Fruit fly (Drosophila melanogaster) whole organism, embryonic: Measurements from ENCODE around the gene Shmt.

ENCODE experiments used
- Asciz ChIP-seq: fragments of 200-800 bp; sonication (Bioruptor generic); optimal IDR thresholded peaks from 2 replicates; lab custom pipeline; 2017; ENCODE audit warnings: missing biosample characterization, mild to moderate bottlenecking, missing genetic modification characterization, missing genetic modification reagents
- BtbVII ChIP-seq: fragments of 200-800 bp; sonication (Bioruptor generic); optimal IDR thresholded peaks from 3 replicates; lab custom pipeline; 2017; ENCODE audit warnings: missing biosample characterization, mild to moderate bottlenecking, missing genetic modification characterization
- CG11093 ChIP-seq: fragments of 200-800 bp; sonication (Bioruptor generic); IDR thresholded peaks from 3 replicates; pipeline ENCODE4 v1.3.6; 2022; ENCODE audit warnings: missing biosample characterization, missing genetic modification characterization
- CG12155 ChIP-seq: fragments of 200-800 bp; sonication (Bioruptor generic); optimal IDR thresholded peaks from 3 replicates; lab custom pipeline; 2016; ENCODE audit warnings: missing biosample characterization, missing genetic modification characterization
- CG13296 ChIP-seq: fragments of 200-800 bp; sonication (Bioruptor generic); optimal IDR thresholded peaks from 3 replicates; lab custom pipeline; 2018; ENCODE audit warnings: missing biosample characterization, mild to moderate bottlenecking, missing genetic modification characterization
- CG14667 ChIP-seq: fragments of 200-800 bp; sonication (Bioruptor generic); IDR thresholded peaks from 2 replicates; pipeline ENCODE4 v1.3.6; 2022; ENCODE audit warnings: missing biosample characterization, missing genetic modification characterization
- CG15011 ChIP-seq: fragments of 200-800 bp; sonication (Bioruptor generic); optimal IDR thresholded peaks from 3 replicates; lab custom pipeline; 2018; ENCODE audit warnings: missing biosample characterization, mild to moderate bottlenecking, missing genetic modification characterization
- CG15269 ChIP-seq: fragments of 200-800 bp; sonication (Bioruptor generic); optimal IDR thresholded peaks from 2 replicates; lab custom pipeline; 2018; ENCODE audit warnings: missing biosample characterization, mild to moderate bottlenecking, missing genetic modification characterization, moderate library complexity
- CG16813 ChIP-seq: fragments of 200-800 bp; sonication (Bioruptor generic); IDR thresholded peaks from 3 replicates; pipeline ENCODE4 v1.3.6; 2022; ENCODE audit warnings: missing biosample characterization, missing genetic modification characterization; ENCODE audit not compliant: partially characterized antibody
- CG17361 ChIP-seq: fragments of 200-800 bp; sonication (Bioruptor generic); IDR thresholded peaks from 3 replicates; pipeline ENCODE4 v1.3.6; 2022; ENCODE audit warnings: missing biosample characterization, missing genetic modification characterization
- CG18619 ChIP-seq: fragments of 200-800 bp; sonication (Bioruptor generic); optimal IDR thresholded peaks from 3 replicates; lab custom pipeline; 2017; ENCODE audit warnings: missing biosample characterization, mild to moderate bottlenecking, missing genetic modification characterization
- CG2116 ChIP-seq: fragments of 200-800 bp; sonication (Bioruptor generic); optimal IDR thresholded peaks from 3 replicates; lab custom pipeline; 2018; ENCODE audit warnings: missing biosample characterization, mild to moderate bottlenecking, missing genetic modification characterization
- CG2202 ChIP-seq: fragments of 200-800 bp; sonication (Bioruptor generic); optimal IDR thresholded peaks from 2 replicates; lab custom pipeline; 2018; ENCODE audit warnings: missing biosample characterization, mild to moderate bottlenecking, missing genetic modification characterization
- CG3281 ChIP-seq: fragments of 200-800 bp; sonication (Bioruptor generic); optimal IDR thresholded peaks from 3 replicates; lab custom pipeline; 2017; ENCODE audit warnings: missing biosample characterization, mild to moderate bottlenecking, missing genetic modification characterization
- CG33557 ChIP-seq: fragments of 200-800 bp; sonication (Bioruptor generic); optimal IDR thresholded peaks from 2 replicates; lab custom pipeline; 2019; ENCODE audit warnings: missing biosample characterization, mild to moderate bottlenecking, missing genetic modification characterization, moderate library complexity
- CG34422 ChIP-seq: fragments of 200-800 bp; sonication (Bioruptor generic); IDR thresholded peaks from 3 replicates; pipeline ENCODE4 v1.3.6; 2022; ENCODE audit warnings: missing biosample characterization, missing genetic modification characterization
- CG4617 ChIP-seq: fragments of 200-800 bp; sonication (Bioruptor generic); optimal IDR thresholded peaks from 3 replicates; lab custom pipeline; 2016; ENCODE audit warnings: missing biosample characterization, missing genetic modification characterization, borderline replicate concordance
- CG6813 ChIP-seq: fragments of 200-800 bp; sonication (Bioruptor generic); optimal IDR thresholded peaks from 2 replicates; lab custom pipeline; 2017; ENCODE audit warnings: missing biosample characterization, missing genetic modification characterization, mild to moderate bottlenecking, moderate library complexity, missing genetic modification reagents
- CG6854 ChIP-seq: fragments of 200-800 bp; sonication (Bioruptor generic); optimal IDR thresholded peaks from 3 replicates; lab custom pipeline; 2017; ENCODE audit warnings: missing biosample characterization, mild to moderate bottlenecking, missing genetic modification characterization
- CG7839 ChIP-seq: fragments of 200-800 bp; sonication (Bioruptor generic); optimal IDR thresholded peaks from 3 replicates; lab custom pipeline; 2018; ENCODE audit warnings: missing biosample characterization, mild to moderate bottlenecking, missing genetic modification characterization, moderate library complexity
- Dad ChIP-seq: fragments of 200-800 bp; sonication (Bioruptor generic); optimal IDR thresholded peaks from 3 replicates; lab custom pipeline; 2016; ENCODE audit warnings: missing biosample characterization, missing genetic modification characterization
- Dip2 ChIP-seq: fragments of 200-800 bp; sonication (Bioruptor generic); IDR thresholded peaks from 2 replicates; pipeline ENCODE4 v1.3.6; 2022; ENCODE audit warnings: missing biosample characterization, missing genetic modification characterization
- Doc2 ChIP-seq: fragments of 200-800 bp; sonication (Bioruptor generic); IDR thresholded peaks from 2 replicates; pipeline ENCODE4 v1.3.6; 2022; ENCODE audit warnings: missing biosample characterization, missing genetic modification characterization
- Elba2 ChIP-seq: fragments of 200-800 bp; sonication (Bioruptor generic); optimal IDR thresholded peaks from 3 replicates; lab custom pipeline; 2016; ENCODE audit warnings: missing biosample characterization, missing genetic modification characterization
- Gsc ChIP-seq: fragments of 200-800 bp; sonication (Bioruptor generic); IDR thresholded peaks from 2 replicates; pipeline ENCODE4 v1.3.6; 2022; ENCODE audit warnings: missing biosample characterization, missing genetic modification characterization
- HHEX ChIP-seq: fragments of 200-800 bp; sonication (Bioruptor generic); optimal IDR thresholded peaks from 3 replicates; lab custom pipeline; 2017; ENCODE audit warnings: missing biosample characterization, mild to moderate bottlenecking, missing genetic modification characterization, missing genetic modification reagents
- Mes4 ChIP-seq: fragments of 200-800 bp; sonication (Bioruptor generic); optimal IDR thresholded peaks from 2 replicates; lab custom pipeline; 2016; ENCODE audit warnings: missing biosample characterization, missing genetic modification characterization
- NC2β ChIP-seq: fragments of 200-800 bp; sonication (Bioruptor generic); optimal IDR thresholded peaks from 2 replicates; lab custom pipeline; 2016; ENCODE audit warnings: missing biosample characterization, missing genetic modification characterization
- Oaz ChIP-seq: fragments of 200-800 bp; sonication (Bioruptor generic); IDR thresholded peaks from 2 replicates; pipeline ENCODE4 v1.3.6; 2022; ENCODE audit warnings: missing biosample characterization, missing genetic modification characterization
- Rx ChIP-seq: fragments of 200-800 bp; sonication (Bioruptor generic); IDR thresholded peaks from 2 replicates; pipeline ENCODE4 v1.3.6; 2022; ENCODE audit warnings: missing biosample characterization, missing genetic modification characterization
- al ChIP-seq: fragments of 200-800 bp; sonication (Bioruptor generic); IDR thresholded peaks from 2 replicates; pipeline ENCODE4 v1.3.6; 2022; ENCODE audit warnings: missing biosample characterization, missing genetic modification characterization
- br ChIP-seq: fragments of >200 bp; optimal IDR thresholded peaks from 2 replicates; lab custom pipeline; 2017
- cas ChIP-seq: fragments of 200-800 bp; sonication (Bioruptor generic); IDR thresholded peaks from 2 replicates; pipeline ENCODE4 v1.3.6; 2022; ENCODE audit warnings: missing biosample characterization, missing genetic modification characterization
- ci ChIP-seq: fragments of 200-800 bp; sonication (Bioruptor generic); IDR thresholded peaks from 3 replicates; pipeline ENCODE4 v1.3.6; 2022; ENCODE audit warnings: missing biosample characterization, missing genetic modification characterization
- crol ChIP-seq: fragments of 200-800 bp; sonication (Bioruptor generic); IDR thresholded peaks from 2 replicates; pipeline ENCODE4 v1.3.6; 2022; ENCODE audit warnings: missing biosample characterization, missing genetic modification characterization
- crp ChIP-seq, 2 experiments: fragments of 200-800 bp; sonication (Bioruptor generic); optimal IDR thresholded peaks; 2 replicates in 1 of 2; 3 replicates in 1 of 2; lab custom pipeline; 2017; ENCODE audit warnings: missing biosample characterization in 2 of 2, missing genetic modification characterization in 2 of 2, mild to moderate bottlenecking in 1 of 2, moderate library complexity in 1 of 2
- cwo ChIP-seq: fragments of 200-800 bp; sonication (Bioruptor generic); optimal IDR thresholded peaks from 3 replicates; lab custom pipeline; 2017; ENCODE audit warnings: missing biosample characterization, missing genetic modification characterization, mild to moderate bottlenecking, moderate library complexity, missing genetic modification reagents
- en ChIP-seq: fragments of 200-800 bp; sonication (Bioruptor generic); optimal IDR thresholded peaks from 2 replicates; lab custom pipeline; 2016; ENCODE audit warnings: missing biosample characterization, missing genetic modification characterization
- fd3F ChIP-seq: fragments of 200-800 bp; sonication (Bioruptor generic); optimal IDR thresholded peaks from 2 replicates; lab custom pipeline; 2018; ENCODE audit warnings: missing biosample characterization, mild to moderate bottlenecking, missing genetic modification characterization, moderate library complexity
- gcm2 ChIP-seq: fragments of 200-800 bp; sonication (Bioruptor generic); optimal IDR thresholded peaks from 2 replicates; lab custom pipeline; 2016; ENCODE audit warnings: missing biosample characterization, missing genetic modification characterization
- gsb ChIP-seq: fragments of 200-800 bp; sonication (Bioruptor generic); IDR thresholded peaks from 2 replicates; pipeline ENCODE4 v1.3.6; 2022; ENCODE audit warnings: missing biosample characterization, missing genetic modification characterization
- hbn ChIP-seq: fragments of 200-800 bp; sonication (Bioruptor generic); IDR thresholded peaks from 2 replicates; pipeline ENCODE4 v1.3.6; 2022; ENCODE audit warnings: missing biosample characterization, missing genetic modification characterization; ENCODE audit not compliant: partially characterized antibody
- p53 ChIP-seq: fragments of 200-800 bp; sonication (Bioruptor generic); optimal IDR thresholded peaks from 2 replicates; lab custom pipeline; 2016; ENCODE audit warnings: missing biosample characterization, missing genetic modification characterization
- ranshi ChIP-seq: fragments of 200-800 bp; sonication (Bioruptor generic); IDR thresholded peaks from 2 replicates; pipeline ENCODE4 v1.3.6; 2022; ENCODE audit warnings: missing biosample characterization, missing genetic modification characterization
- sc ChIP-seq, 3 experiments: fragments of >200 bp in 2 of 3; fragments of 200-800 bp in 1 of 3; sonication (Bioruptor generic) in 1 of 3; optimal IDR thresholded peaks; 2 replicates in 2 of 3; 3 replicates in 1 of 3; lab custom pipeline; 2017; ENCODE audit warnings: mild to moderate bottlenecking in 1 of 3, missing biosample characterization in 1 of 3, missing genetic modification characterization in 1 of 3, missing genetic modification reagents in 1 of 3
- sna ChIP-seq: fragments of 200-800 bp; sonication (Bioruptor generic); IDR thresholded peaks from 2 replicates; pipeline ENCODE4 v1.3.6; 2022; ENCODE audit warnings: missing biosample characterization, missing genetic modification characterization; ENCODE audit not compliant: partially characterized antibody
- so ChIP-seq: fragments of 200-800 bp; sonication (Bioruptor generic); IDR thresholded peaks from 3 replicates; pipeline ENCODE4 v1.3.6; 2022; ENCODE audit warnings: missing biosample characterization, missing genetic modification characterization
- stwl ChIP-seq: fragments of 200-800 bp; sonication (Bioruptor generic); optimal IDR thresholded peaks from 3 replicates; lab custom pipeline; 2018; ENCODE audit warnings: missing biosample characterization, mild to moderate bottlenecking, missing genetic modification characterization, moderate library complexity
- tap ChIP-seq: fragments of 200-800 bp; optimal IDR thresholded peaks from 3 replicates; lab custom pipeline; 2019; ENCODE audit warnings: missing biosample characterization, mild to moderate bottlenecking, missing genetic modification characterization, moderate library complexity
- zf30C ChIP-seq: fragments of 200-800 bp; sonication (Bioruptor generic); optimal IDR thresholded peaks from 3 replicates; lab custom pipeline; 2018; ENCODE audit warnings: missing biosample characterization, mild to moderate bottlenecking, missing genetic modification characterization
- zfh1 ChIP-seq: fragments of 200-800 bp; sonication (Bioruptor generic); IDR thresholded peaks from 3 replicates; pipeline ENCODE4 v1.3.6; 2022; ENCODE audit warnings: missing biosample characterization, missing genetic modification characterization

Shmt gene

DNA sequence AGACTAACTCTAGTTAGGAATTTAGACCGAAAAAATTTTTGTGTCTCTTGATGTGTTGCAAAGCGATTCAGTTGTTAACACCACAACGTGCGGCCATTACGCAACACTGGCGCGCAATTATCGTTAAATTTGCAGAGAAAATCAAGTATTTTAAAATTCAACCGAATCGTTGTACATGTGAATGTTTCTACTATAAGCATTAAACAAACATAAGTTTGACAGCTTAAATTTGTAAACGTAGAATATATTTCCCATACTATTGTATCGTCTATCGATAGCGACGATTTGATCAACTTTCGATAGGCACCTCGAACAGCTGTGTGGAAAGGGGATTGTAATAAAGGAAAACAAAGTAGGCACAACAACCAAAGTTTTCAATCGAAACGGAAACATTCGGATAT is 37.1 kb downstream of the Shmt start, which contains the start of the genes Usp30 and CG16721 (continued):
- TF ChIP-seq CG17361 (GFP tag; lab: Robert Waterston, UW) (peak; percentile 52; the same call in 2 of the 3 replicates), Dip2 (GFP tag; lab: Robert Waterston, UW) (no peak), CG14667 (no peak), CG13296 (GFP tag; lab: Kevin White, UChicago) (peak; percentile 57), zf30C (GFP tag; lab: Kevin White, UChicago) (no peak), gsb (GFP tag; lab: Robert Waterston, UW) (no peak), crp (GFP tag; optimal IDR thresholded peaks at IDR 0.05; lab: Kevin White, UChicago) (peak; percentile 42 to 88), stwl (peak; percentile 96), crol (no peak), Dad (GFP tag; lab: Kevin White, UChicago) (peak; percentile 48), fd3F (GFP tag; lab: Kevin White, UChicago) (peak; percentile 17), al (GFP tag; lab: Robert Waterston, UW) (no peak), sna (GFP tag; lab: Robert Waterston, UW) (peak; percentile 84), Gsc (GFP tag; lab: Robert Waterston, UW) (no peak), cwo (GFP tag; lab: Kevin White, UChicago) (no peak), Oaz (GFP tag; lab: Robert Waterston, UW) (no peak), ci (GFP tag; lab: Robert Waterston, UW) (no peak), CG15269 (peak; percentile 30), CG3281 (GFP tag; lab: Kevin White, UChicago) (peak; percentile 40), CG18619 (no peak), CG16813 (GFP tag; lab: Robert Waterston, UW) (peak; percentile 75), CG2116 (GFP tag; lab: Kevin White, UChicago) (peak; percentile 93), HHEX (GFP tag; lab: Kevin White, UChicago) (no peak), CG6854 (no peak), ranshi (GFP tag; lab: Robert Waterston, UW) (no peak), NC2β (GFP tag; lab: Kevin White, UChicago) (peak; percentile 60), Asciz (GFP tag; lab: Kevin White, UChicago) (no peak), CG15011 (no peak), CG6813 (GFP tag; lab: Kevin White, UChicago) (no peak), br (lab: Kevin White, UChicago) (no peak), CG2202 (tag; lab: Kevin White, UChicago) (no peak), Doc2 (no peak), Mes4 (GFP tag; lab: Kevin White, UChicago) (no peak), Elba2 (GFP tag; lab: Kevin White, UChicago) (no peak), CG33557 (GFP tag; lab: Kevin White, UChicago) (peak; percentile 21), p53 (GFP tag; lab: Kevin White, UChicago) (no peak), en (peak; percentile 23), sc (optimal IDR thresholded peaks at IDR 0.05; lab: Kevin White, UChicago) (no peak), sc (GFP tag; optimal IDR thresholded peaks at IDR 0.05; lab: Kevin White, UChicago) (no peak), gcm2 (GFP tag; lab: Kevin White, UChicago) (no peak), hbn (GFP tag; lab: Robert Waterston, UW) (peak; percentile 69), CG4617 (peak; percentile 59), cas (GFP tag; lab: Robert Waterston, UW) (no peak), CG11093 (no peak), CG34422 (GFP tag; lab: Robert Waterston, UW) (no peak), tap (tag; lab: Kevin White, UChicago) (no peak), so (GFP tag; lab: Robert Waterston, UW) (no peak), Rx (GFP tag; lab: Robert Waterston, UW) (no peak), CG7839 (no peak), zfh1 (GFP tag; lab: Robert Waterston, UW) (peak; percentile 28; the same call in 1 of the 3 replicates), BtbVII (GFP tag; lab: Kevin White, UChicago) (no peak), CG12155 (peak; percentile 41)
